Fruit fly (Drosophila melanogaster): ENCODE results near the gene Pten.

Gene Pten

dm6 chr2L:10269854-10270253 is 9.0 kb upstream of the Pten start, which contains the start of gene Mulk (continued):
- TF ChIP-seq row (GFP tag; IDR thresholded peaks at IDR 0.05): peak; percentile 14; the same call in 1 of the 3 replicates
- no peak for TF ChIP-seq mld (GFP tag; IDR thresholded peaks at IDR 0.05; ENCODE audit: partially characterized antibody)
- TF ChIP-seq CG5180 (GFP tag; optimal IDR thresholded peaks at IDR 0.05): peak; percentile 40
- TF ChIP-seq CG34422 (GFP tag; IDR thresholded peaks at IDR 0.05): 0 out of 3 replicates have a peak, but pooled peaks have one; percentile 11
- peak; percentile 29 for TF ChIP-seq YL-1 (GFP tag; optimal IDR thresholded peaks at IDR 0.05)
- peak; percentile 36; the same call in 1 of the 2 replicates for TF ChIP-seq hbn (GFP tag; IDR thresholded peaks at IDR 0.05; ENCODE audit: partially characterized antibody)
- peak; percentile 0 to 84 for TF ChIP-seq crp (GFP tag; optimal IDR thresholded peaks at IDR 0.05)
- no peak for TF ChIP-seq esg (GFP tag; conservative IDR thresholded peaks at IDR 0.05)
- TF ChIP-seq dm (GFP tag; optimal IDR thresholded peaks at IDR 0.05): peak; percentile 19
- TF ChIP-seq CG4617 (GFP tag; optimal IDR thresholded peaks at IDR 0.05; ENCODE audit: borderline replicate concordance): peak; percentile 5
- TF ChIP-seq CG9215 (GFP tag; IDR thresholded peaks at IDR 0.05): no peak
- TF ChIP-seq Dll (GFP tag; IDR thresholded peaks at IDR 0.05; ENCODE audit: partially characterized antibody): 0 out of 4 replicates have a peak, but pooled peaks have one; percentile 29
- no peak for TF ChIP-seq NfI (GFP tag; optimal IDR thresholded peaks at IDR 0.05)
- no peak for TF ChIP-seq Ets97D (GFP tag; optimal IDR thresholded peaks at IDR 0.05)
- TF ChIP-seq Pdp1 (GFP tag; optimal IDR thresholded peaks at IDR 0.05): peak in 1 of 2 experiments; percentile 81
- TF ChIP-seq CG1603 (tag; optimal IDR thresholded peaks at IDR 0.05): peak; percentile 95
- TF ChIP-seq fd64A (GFP tag; optimal IDR thresholded peaks at IDR 0.05): no peak
- TF ChIP-seq pzg (GFP tag; optimal IDR thresholded peaks at IDR 0.05): peak; percentile 31
- TF ChIP-seq CG30020 (tag; optimal IDR thresholded peaks at IDR 0.05): peak; percentile 90
- no peak for TF ChIP-seq ttk (GFP tag; IDR thresholded peaks at IDR 0.05)
- no peak for TF ChIP-seq CG11723 (GFP tag; optimal IDR thresholded peaks at IDR 0.05)
- peak; percentile 9 for TF ChIP-seq gfzf (GFP tag; optimal IDR thresholded peaks at IDR 0.05)
- no peak for TF ChIP-seq CG6654 (GFP tag; optimal IDR thresholded peaks at IDR 0.05)
- TF ChIP-seq Oli (tag; optimal IDR thresholded peaks at IDR 0.05): no peak
- no peak for TF ChIP-seq Usf (GFP tag; optimal IDR thresholded peaks at IDR 0.05)
- no peak for TF ChIP-seq CG10543 (GFP tag; optimal IDR thresholded peaks at IDR 0.05)
- TF ChIP-seq GATAe (GFP tag; conservative IDR thresholded peaks at IDR 0.05): no peak
- peak; percentile 10 for TF ChIP-seq HmgZ (tag; optimal IDR thresholded peaks at IDR 0.05)

dm6 chr2L:10268688-10269087 is 7.8 kb upstream of the Pten start, which contains the start of gene CG4957:
CG4957 (plus strand) TSS chr2L:10268872.
- TF ChIP-seq nerfin-1 (tag; optimal IDR thresholded peaks at IDR 0.05) (peak; percentile 9), Hr39 (optimal IDR thresholded peaks at IDR 0.05) (no peak), MBD-R2 (GFP tag; IDR thresholded peaks at IDR 0.05) (peak; percentile 52), Sry-δ (GFP tag; optimal IDR thresholded peaks at IDR 0.05) (no peak), Ets97D (GFP tag; optimal IDR thresholded peaks at IDR 0.05) (peak; percentile 14), CG9797 (GFP tag; optimal IDR thresholded peaks at IDR 0.05) (peak; percentile 30), gfzf (GFP tag; optimal IDR thresholded peaks at IDR 0.05) (peak; percentile 70), sd (tag; optimal IDR thresholded peaks at IDR 0.05) (peak; percentile 79), Dp (GFP tag; optimal IDR thresholded peaks at IDR 0.05) (peak; percentile 18), sens (GFP tag) (peak; percentile 53), stwl (tag; optimal IDR thresholded peaks at IDR 0.05) (peak; percentile 30), pzg (GFP tag; optimal IDR thresholded peaks at IDR 0.05) (peak; percentile 33), gem (tag; optimal IDR thresholded peaks at IDR 0.05) (no peak), CG33213 (GFP tag; optimal IDR thresholded peaks at IDR 0.05) (no peak), E2f2 (GFP tag; IDR thresholded peaks at IDR 0.05) (peak; percentile 46), CG6765 (GFP tag; optimal IDR thresholded peaks at IDR 0.05) (no peak), sim (GFP tag; IDR thresholded peaks at IDR 0.05) (no peak), chinmo (GFP tag; IDR thresholded peaks at IDR 0.05; ENCODE audit: partially characterized antibody) (0 out of 4 replicates have a peak, but pooled peaks have one; percentile 25), Pdp1 (GFP tag; optimal IDR thresholded peaks at IDR 0.05) (peak in 1 of 2 experiments; percentile 78), pfk (GFP tag; optimal IDR thresholded peaks at IDR 0.05) (no peak), CG34224 (GFP tag; IDR thresholded peaks at IDR 0.05; ENCODE audit: partially characterized antibody) (0 out of 3 replicates have a peak, but pooled peaks have one; percentile 14)
